Fruit fly (Drosophila melanogaster) ovary, adult (tissue): ENCODE data around the gene CG10352.
A peak's percentile ranks its signal among the peaks of the same experiment; 100 is the strongest.

Experiments used
- CG17801 ChIP-seq: fragments of 200-800 bp; optimal IDR thresholded peaks from 2 replicates; lab custom pipeline; 2019; ENCODE audit warnings: missing biosample characterization, mild to moderate bottlenecking, missing genetic modification characterization, moderate library complexity; ENCODE audit not compliant: partially characterized antibody

The CG10352 gene

DNA sequence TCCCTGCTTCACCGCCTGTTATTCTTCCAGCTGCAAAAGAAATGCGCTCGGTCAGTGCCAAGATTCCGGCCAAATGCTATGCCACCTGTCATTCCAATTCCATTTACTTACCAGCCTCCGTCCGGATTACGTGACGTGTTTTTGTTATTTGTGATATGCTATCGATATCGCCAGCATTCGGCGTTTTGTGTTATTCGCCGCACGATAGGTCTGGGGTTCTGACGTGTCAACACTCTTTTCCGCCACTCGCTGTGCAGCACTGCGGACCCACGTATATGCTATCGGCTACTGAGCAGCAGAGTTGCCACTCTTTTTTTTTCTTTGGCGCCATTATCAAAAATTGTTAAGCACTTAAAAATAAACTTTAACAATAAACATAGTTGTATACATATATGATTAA is 24.7 kb downstream of the CG10352 start, which contains the start of gene p24-1:
TSS of gene p24-1 (minus strand) at position 221 of the 400 bp plus-strand sequence.
- peak; percentile 66 for TF ChIP-seq CG17801

DNA sequence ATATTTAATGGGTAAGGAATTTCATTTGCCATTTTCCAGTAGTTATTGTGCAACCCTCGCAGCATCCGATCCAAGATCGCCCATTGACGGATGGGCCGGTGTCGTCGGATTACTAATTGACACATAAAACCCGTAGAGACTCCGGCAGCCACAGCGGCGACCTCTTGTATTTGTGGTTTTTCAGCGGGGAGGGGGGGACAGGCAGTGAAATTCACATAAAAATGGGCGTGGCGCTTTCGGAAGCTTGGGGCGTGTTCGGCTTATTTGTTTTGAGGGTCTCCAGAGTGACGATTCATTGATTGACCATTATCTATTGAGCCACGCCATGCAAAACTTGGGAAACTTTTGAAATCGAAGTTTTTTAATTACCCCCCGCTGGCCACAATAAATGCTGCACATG is 27.7 kb downstream of the CG10352 start:
- TF ChIP-seq CG17801: no peak

DNA sequence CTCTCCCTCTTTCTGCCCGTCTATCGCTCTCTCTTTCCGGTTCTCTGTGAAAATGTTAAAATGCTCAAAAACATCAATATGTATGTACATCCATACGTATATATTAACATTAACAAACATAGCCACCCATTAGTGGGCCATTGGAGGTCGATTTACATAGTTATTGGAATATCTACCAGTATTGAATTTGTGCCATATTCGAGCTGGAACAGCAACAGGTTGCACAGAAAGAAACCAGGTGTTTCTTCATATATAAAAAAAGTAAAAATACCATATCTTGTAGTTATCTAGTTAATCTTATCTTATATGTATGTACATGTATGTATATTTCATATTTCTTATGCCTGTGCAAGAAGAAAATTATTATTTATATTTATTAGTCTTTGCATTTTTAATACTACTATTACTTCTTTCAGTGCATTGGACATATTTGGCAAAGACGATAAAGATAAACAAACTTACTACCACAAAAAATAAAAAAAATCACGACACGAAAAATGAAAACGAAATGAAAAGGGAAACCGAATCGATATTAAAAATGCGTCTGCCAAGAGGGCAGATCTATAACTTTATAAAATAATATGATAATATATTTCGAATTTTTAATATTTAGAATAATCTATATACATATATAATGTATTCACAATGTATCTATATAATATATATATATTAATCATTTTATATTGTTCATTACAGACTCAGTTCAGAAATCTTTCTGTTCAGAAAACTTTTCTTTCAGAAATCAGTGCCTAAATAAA is 28.3 kb downstream of the CG10352 start:
- TF ChIP-seq CG17801: no peak

DNA sequence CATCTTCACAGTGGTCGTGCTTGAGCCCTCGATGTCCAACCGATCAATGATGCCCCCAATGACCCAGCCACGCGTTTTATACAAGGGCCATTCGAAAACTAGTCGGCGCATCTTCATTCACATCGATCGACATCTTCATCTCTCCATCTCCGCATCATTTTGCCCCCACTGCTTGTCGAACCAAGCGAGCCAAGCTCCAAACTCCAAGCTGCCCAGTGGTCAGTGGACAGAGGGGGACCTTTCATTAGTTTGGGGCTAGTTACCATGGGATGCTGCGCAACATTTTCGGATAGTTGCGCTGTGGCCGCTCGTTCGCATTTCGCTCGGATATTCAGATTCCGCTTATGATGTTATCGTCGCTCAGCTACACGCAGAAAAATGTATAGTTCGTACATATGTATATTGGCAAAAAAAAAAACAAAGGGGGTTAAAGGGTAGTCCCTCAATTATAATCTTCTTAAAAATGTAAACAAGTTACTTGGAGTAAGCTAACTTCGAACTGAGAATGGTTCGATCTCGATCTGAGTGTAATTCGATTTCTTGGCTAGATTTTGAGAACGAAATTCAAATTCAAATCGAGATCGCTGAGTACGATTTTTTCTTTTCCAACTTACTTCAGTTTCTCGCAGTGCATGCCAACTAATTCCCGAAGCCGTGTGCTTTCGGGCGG is 30.8 kb downstream of the CG10352 start, which contains the start of gene CG15740:
TSS of gene CG15740 (minus strand) at position 51 of the 670 bp plus-strand sequence.
- no peak for TF ChIP-seq CG17801

DNA sequence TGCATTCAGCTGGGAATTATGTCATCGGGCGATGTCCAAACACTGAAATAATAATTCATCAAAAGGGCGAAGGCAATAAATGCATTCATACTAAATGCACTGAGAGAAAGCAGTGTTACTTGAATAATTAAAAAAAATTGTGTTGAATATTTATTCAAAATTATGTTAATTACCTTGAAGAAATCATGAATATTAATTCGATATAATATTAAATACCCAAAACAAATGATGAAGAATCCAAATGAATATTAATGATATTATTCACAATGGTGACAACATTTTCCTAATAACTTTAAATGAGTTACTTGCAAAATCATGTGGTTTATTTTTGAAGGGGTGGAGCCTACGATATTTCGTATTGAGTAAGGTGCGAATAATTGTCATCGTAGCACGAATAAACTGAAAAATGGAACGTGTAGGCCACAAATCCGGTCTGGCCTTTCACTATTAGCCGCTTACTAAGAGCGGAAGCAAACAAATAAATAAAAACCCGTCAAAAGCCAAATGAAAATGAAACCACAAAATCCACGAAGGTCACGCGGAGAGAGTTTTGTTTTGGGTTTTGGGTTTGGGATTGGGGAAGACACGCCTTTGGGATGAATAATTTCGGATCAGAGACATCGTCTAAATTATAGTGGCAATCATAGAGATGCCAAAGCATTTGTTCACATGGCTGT is 35.1 kb downstream of the CG10352 start:
- TF ChIP-seq CG17801: no peak

DNA sequence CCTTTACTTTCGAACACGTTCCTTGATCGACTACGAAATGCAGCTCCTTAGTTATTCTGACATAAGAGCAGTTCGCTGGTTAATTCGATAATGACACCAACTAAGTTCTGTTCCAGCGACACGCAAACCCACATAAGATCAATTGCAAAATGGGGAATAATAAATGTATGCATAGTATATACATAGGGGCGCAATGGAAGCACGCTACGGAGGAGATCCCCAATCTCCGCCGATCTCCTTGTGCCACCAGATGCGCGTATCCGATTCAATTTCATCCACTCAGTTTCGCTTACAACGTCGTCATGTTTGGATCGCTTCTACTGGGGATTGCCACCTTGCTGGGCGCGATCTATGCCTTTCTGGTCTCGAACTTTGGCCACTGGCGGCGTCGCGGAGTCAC is 37.7 kb downstream of the CG10352 start, which contains the start of gene Cyp28c1:
TSS of gene Cyp28c1 (plus strand) at position 301 of the 400 bp plus-strand sequence.
- TF ChIP-seq CG17801: no peak

DNA sequence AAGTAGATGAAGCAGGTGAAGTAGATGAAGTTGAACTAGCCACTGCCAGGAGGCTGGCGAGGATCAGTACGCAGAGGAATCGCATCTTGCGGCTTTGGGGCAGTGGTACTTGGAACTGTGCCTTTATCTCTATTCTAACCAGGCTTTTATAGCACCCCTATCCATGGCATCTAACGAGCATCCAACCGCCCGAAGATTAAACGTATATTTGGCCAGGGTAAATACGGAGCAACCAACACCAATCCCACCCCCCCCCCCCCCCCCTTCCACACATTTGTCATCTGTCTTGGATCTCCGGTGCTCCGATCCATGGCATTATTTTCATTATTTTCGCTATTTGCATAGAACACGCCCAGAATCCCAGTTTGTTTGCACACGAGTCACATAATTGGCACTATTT is 39.0 kb downstream of the CG10352 start, which contains the start of gene CG15741:
TSS of gene CG15741 (minus strand) at position 101 of the 400 bp plus-strand sequence.
- no peak for TF ChIP-seq CG17801

DNA sequence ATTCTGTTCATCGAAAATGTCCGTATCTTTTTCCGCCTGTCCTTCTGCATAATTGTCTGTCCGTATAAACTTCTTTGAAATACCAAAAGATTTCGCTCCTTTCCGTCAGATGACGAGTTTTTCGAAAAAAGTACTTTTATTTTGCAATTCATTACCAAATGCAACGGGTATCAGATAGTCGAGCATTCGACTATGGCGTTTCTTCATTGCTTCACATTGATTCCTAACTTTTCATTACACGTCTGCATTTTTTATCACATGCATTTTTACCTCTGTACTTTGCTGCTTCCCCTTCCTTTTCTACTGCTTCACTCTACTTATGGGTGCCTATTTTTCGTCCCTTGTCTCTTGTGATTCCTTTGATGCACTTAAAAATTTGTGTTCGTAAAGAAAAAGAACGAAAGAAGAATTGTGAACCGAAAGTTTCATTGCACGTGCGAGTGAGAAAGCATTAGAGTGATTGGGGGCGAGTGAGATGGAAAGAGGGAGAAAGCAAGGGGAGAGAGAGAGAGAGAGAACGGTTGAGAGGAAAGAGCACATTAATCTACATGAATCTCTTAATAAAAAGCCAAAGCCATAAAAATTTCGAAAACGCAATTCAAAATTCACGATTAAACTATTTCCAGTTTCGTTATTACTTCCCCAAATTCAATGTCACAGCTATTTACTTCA is 48.5 kb downstream of the CG10352 start:
- no peak for TF ChIP-seq CG17801
